Worm (Caenorhabditis elegans) whole organism, L1 larva: ENCODE measurements around the gene bar-1.

Source experiments
- F16B12.6 ChIP-seq: fragments of 150-350 bp; optimal IDR thresholded peaks from 2 replicates; lab custom pipeline; 2014; ENCODE audit warnings: missing biosample characterization, missing genetic modification characterization
- Y116A8C.19 ChIP-seq: sonication (generic microtip); optimal IDR thresholded peaks from 2 replicates; lab custom pipeline; 2016; ENCODE audit warnings: missing compliant biosample characterization, missing genetic modification characterization, borderline replicate concordance
- alr-1 ChIP-seq: fragments of 200-800 bp; sonication (Bioruptor generic); optimal IDR thresholded peaks from 2 replicates; lab custom pipeline; 2018; ENCODE audit warnings: borderline replicate concordance, mild to moderate bottlenecking, missing genetic modification characterization, missing compliant biosample characterization
- ama-1 ChIP-seq: fragments of 150-350 bp; optimal IDR thresholded peaks from 2 replicates; lab custom pipeline; 2014
- blmp-1 ChIP-seq: fragments of 150-350 bp; optimal IDR thresholded peaks from 2 replicates; lab custom pipeline; 2014; ENCODE audit warnings: missing biosample characterization, missing genetic modification characterization
- ceh-63 ChIP-seq: fragments of 200-800 bp; sonication (Bioruptor generic); optimal IDR thresholded peaks from 2 replicates; lab custom pipeline; 2018; ENCODE audit warnings: mild to moderate bottlenecking, missing genetic modification characterization, missing compliant biosample characterization
- ceh-8 ChIP-seq: fragments of 200-800 bp; sonication (Bioruptor generic); optimal IDR thresholded peaks from 2 replicates; lab custom pipeline; 2018; ENCODE audit warnings: mild to moderate bottlenecking, missing genetic modification characterization, moderate library complexity, missing compliant biosample characterization
- ceh-88 ChIP-seq: fragments of 200-800 bp; sonication (Bioruptor generic); IDR thresholded peaks from 2 replicates; pipeline ENCODE4 v1.3.6; 2022; ENCODE audit warnings: missing genetic modification characterization, missing compliant biosample characterization
- ceh-90 ChIP-seq: sonication (generic microtip); optimal IDR thresholded peaks from 2 replicates; lab custom pipeline; 2016; ENCODE audit warnings: missing genetic modification characterization, missing compliant biosample characterization
- dpl-1 ChIP-seq, 3 experiments: fragments of 150-350 bp in 2 of 3; sonication (generic microtip) in 1 of 3; optimal IDR thresholded peaks; 2 replicates each; lab custom pipeline; 2014 to 2017; ENCODE audit warnings: missing biosample characterization in 3 of 3, missing genetic modification characterization in 3 of 3, missing genetic modification reagents in 3 of 3
- dsc-1 ChIP-seq: sonication (generic microtip); optimal IDR thresholded peaks from 2 replicates; lab custom pipeline; 2016; ENCODE audit warnings: mild to moderate bottlenecking, missing genetic modification characterization, missing compliant biosample characterization
- efl-1 ChIP-seq, 4 experiments: fragments of 150-350 bp; optimal IDR thresholded peaks in 3 of 4; peaks in 1 of 4; 1 replicate in 1 of 4; 2 replicates in 3 of 4; lab custom pipeline; 2014; ENCODE audit warnings: missing biosample characterization in 2 of 4, missing genetic modification characterization in 2 of 4, missing genetic modification reagents in 2 of 4
- efl-3 ChIP-seq: fragments of 200-800 bp; sonication (Bioruptor generic); optimal IDR thresholded peaks from 2 replicates; lab custom pipeline; 2018; ENCODE audit warnings: mild to moderate bottlenecking, missing genetic modification characterization, missing compliant biosample characterization
- elt-3 ChIP-seq, 6 experiments: fragments of 150-350 bp in 1 of 6; sonication (generic microtip); optimal IDR thresholded peaks; 2 replicates each; lab custom pipeline; 2017 to 2018; ENCODE audit warnings: missing biosample characterization in 6 of 6, missing genetic modification characterization in 6 of 6, inconsistent platforms in 1 of 6
- fkh-10 ChIP-seq: sonication (generic microtip); optimal IDR thresholded peaks from 2 replicates; lab custom pipeline; 2017; ENCODE audit warnings: missing biosample characterization, missing genetic modification reagents, missing genetic modification characterization
- fkh-4 ChIP-seq: sonication (generic microtip); optimal IDR thresholded peaks from 2 replicates; lab custom pipeline; 2016; ENCODE audit warnings: missing compliant biosample characterization, missing genetic modification characterization, borderline replicate concordance
- fkh-8 ChIP-seq: sonication (generic microtip); optimal IDR thresholded peaks from 2 replicates; lab custom pipeline; 2016; ENCODE audit warnings: mild to moderate bottlenecking, missing genetic modification characterization, missing compliant biosample characterization
- fos-1 ChIP-seq: fragments of 150-350 bp; optimal IDR thresholded peaks from 2 replicates; lab custom pipeline; 2014; ENCODE audit warnings: missing biosample characterization, missing genetic modification characterization
- grh-1 ChIP-seq: fragments of 200-800 bp; sonication (Bioruptor generic); IDR thresholded peaks from 2 replicates; pipeline ENCODE4 v1.3.6; 2022; ENCODE audit warnings: missing genetic modification reagents, missing genetic modification characterization, missing compliant biosample characterization
- hlh-4 ChIP-seq: sonication (generic microtip); optimal IDR thresholded peaks from 2 replicates; lab custom pipeline; 2016; ENCODE audit warnings: mild to moderate bottlenecking, missing genetic modification characterization, missing compliant biosample characterization
- irx-1 ChIP-seq: sonication (generic microtip); optimal IDR thresholded peaks from 2 replicates; lab custom pipeline; 2016; ENCODE audit warnings: missing genetic modification characterization, missing compliant biosample characterization
- isw-1 ChIP-seq: fragments of 200-800 bp; sonication (Bioruptor generic); IDR thresholded peaks from 2 replicates; pipeline ENCODE4 v1.3.6; 2022; ENCODE audit warnings: missing genetic modification characterization, missing compliant biosample characterization
- lin-39 ChIP-seq: fragments of 150-350 bp; optimal IDR thresholded peaks from 2 replicates; lab custom pipeline; 2014; ENCODE audit warnings: missing biosample characterization, missing genetic modification reagents, missing genetic modification characterization
- lir-3 ChIP-seq: sonication (generic microtip); optimal IDR thresholded peaks from 2 replicates; lab custom pipeline; 2016; ENCODE audit warnings: mild to moderate bottlenecking, missing genetic modification characterization, moderate library complexity, missing compliant biosample characterization; ENCODE audit not compliant: poor library complexity
- mep-1 ChIP-seq: fragments of 150-350 bp; optimal IDR thresholded peaks from 2 replicates; lab custom pipeline; 2014; ENCODE audit warnings: missing biosample characterization, missing genetic modification characterization
- nhr-11 ChIP-seq: fragments of 150-350 bp; optimal IDR thresholded peaks from 2 replicates; lab custom pipeline; 2014; ENCODE audit warnings: missing biosample characterization, missing genetic modification characterization
- nhr-12 ChIP-seq: sonication (generic microtip); optimal IDR thresholded peaks from 2 replicates; lab custom pipeline; 2017; ENCODE audit warnings: missing biosample characterization, missing genetic modification characterization
- nhr-19 ChIP-seq: fragments of 200-800 bp; sonication (Bioruptor generic); conservative IDR thresholded peaks from 2 replicates; pipeline ENCODE4 v1.3.6; 2022; ENCODE audit warnings: missing genetic modification characterization, missing compliant biosample characterization
- nhr-20 ChIP-seq: sonication (generic microtip); optimal IDR thresholded peaks from 2 replicates; lab custom pipeline; 2016; ENCODE audit warnings: mild to moderate bottlenecking, missing genetic modification characterization, missing compliant biosample characterization
- nhr-237 ChIP-seq: fragments of 150-350 bp; optimal IDR thresholded peaks from 2 replicates; lab custom pipeline; 2014; ENCODE audit warnings: missing biosample characterization, missing genetic modification characterization
- nhr-28 ChIP-seq: fragments of 150-350 bp; optimal IDR thresholded peaks from 2 replicates; lab custom pipeline; 2014; ENCODE audit warnings: missing biosample characterization, missing genetic modification characterization
- nhr-47 ChIP-seq: sonication (generic microtip); optimal IDR thresholded peaks from 2 replicates; lab custom pipeline; 2016; ENCODE audit warnings: mild to moderate bottlenecking, missing genetic modification characterization, moderate library complexity, missing compliant biosample characterization
- nhr-76 ChIP-seq: sonication (generic microtip); optimal IDR thresholded peaks from 2 replicates; lab custom pipeline; 2017; ENCODE audit warnings: missing biosample characterization, missing genetic modification characterization
- nhr-77 ChIP-seq: fragments of 150-350 bp; optimal IDR thresholded peaks from 2 replicates; lab custom pipeline; 2014; ENCODE audit warnings: missing biosample characterization, missing genetic modification characterization
- nhr-84 ChIP-seq: sonication (generic microtip); optimal IDR thresholded peaks from 2 replicates; lab custom pipeline; 2017; ENCODE audit warnings: missing biosample characterization, missing genetic modification characterization
- nhr-85 ChIP-seq: sonication (generic microtip); peaks from one replicate; lab custom pipeline; 2016; ENCODE audit warnings: missing genetic modification characterization, inconsistent platforms, missing compliant biosample characterization
- nhr-90 ChIP-seq: sonication (generic microtip); optimal IDR thresholded peaks from 2 replicates; lab custom pipeline; 2016; ENCODE audit warnings: mild to moderate bottlenecking, missing genetic modification characterization, missing compliant biosample characterization; ENCODE audit not compliant: poor library complexity
- pqm-1 ChIP-seq: sonication (generic microtip); optimal IDR thresholded peaks from 3 replicates; lab custom pipeline; 2017; ENCODE audit warnings: missing biosample characterization, missing genetic modification characterization
- rnt-1 ChIP-seq: sonication (generic microtip); optimal IDR thresholded peaks from 2 replicates; lab custom pipeline; 2016; ENCODE audit warnings: mild to moderate bottlenecking, missing genetic modification characterization, moderate library complexity, missing compliant biosample characterization
- snpc-4 ChIP-seq: fragments of 150-350 bp; optimal IDR thresholded peaks from 2 replicates; lab custom pipeline; 2014; ENCODE audit warnings: missing biosample characterization, missing genetic modification characterization
- sox-4 ChIP-seq: sonication (generic microtip); optimal IDR thresholded peaks from 2 replicates; lab custom pipeline; 2016; ENCODE audit warnings: missing genetic modification characterization, missing compliant biosample characterization
- sptf-1 ChIP-seq: fragments of 150-350 bp; optimal IDR thresholded peaks from 2 replicates; lab custom pipeline; 2014; ENCODE audit warnings: missing biosample characterization, missing genetic modification characterization
- sup-37 ChIP-seq: fragments of 200-800 bp; sonication (Bioruptor generic); optimal IDR thresholded peaks from 2 replicates; lab custom pipeline; 2018; ENCODE audit warnings: mild to moderate bottlenecking, missing genetic modification characterization, missing compliant biosample characterization
- swsn-7 ChIP-seq: sonication (generic microtip); optimal IDR thresholded peaks from 2 replicates; lab custom pipeline; 2016; ENCODE audit warnings: missing genetic modification characterization, missing compliant biosample characterization
- unc-130 ChIP-seq: fragments of 150-350 bp; optimal IDR thresholded peaks from 2 replicates; lab custom pipeline; 2017; ENCODE audit warnings: missing biosample characterization, missing genetic modification characterization, inconsistent platforms
- unc-30 ChIP-seq: sonication (generic microtip); optimal IDR thresholded peaks from 2 replicates; lab custom pipeline; 2017; ENCODE audit warnings: missing biosample characterization, missing genetic modification characterization
- unc-62 ChIP-seq: fragments of 150-350 bp; optimal IDR thresholded peaks from 2 replicates; lab custom pipeline; 2014; ENCODE audit warnings: missing biosample characterization, missing genetic modification reagents, missing genetic modification characterization
- unc-86 ChIP-seq: sonication (generic microtip); optimal IDR thresholded peaks from 2 replicates; lab custom pipeline; 2016; ENCODE audit warnings: missing genetic modification characterization, missing compliant biosample characterization
- unc-98 ChIP-seq: fragments of 200-800 bp; sonication (Bioruptor generic); IDR thresholded peaks from 2 replicates; pipeline ENCODE4 v1.3.6; 2022; ENCODE audit warnings: missing genetic modification characterization, missing compliant biosample characterization
- xbp-1 ChIP-seq: sonication (generic microtip); optimal IDR thresholded peaks from 2 replicates; lab custom pipeline; 2016; ENCODE audit warnings: missing genetic modification characterization, missing compliant biosample characterization
- zag-1 ChIP-seq: fragments of 150-350 bp; optimal IDR thresholded peaks from 2 replicates; lab custom pipeline; 2014; ENCODE audit warnings: missing biosample characterization, missing genetic modification characterization
- zip-4 ChIP-seq: fragments of 200-800 bp; sonication (Bioruptor generic); optimal IDR thresholded peaks from 2 replicates; lab custom pipeline; 2018; ENCODE audit warnings: mild to moderate bottlenecking, missing genetic modification characterization, moderate library complexity, missing compliant biosample characterization
- ztf-11 ChIP-seq, 2 experiments: sonication (generic microtip); optimal IDR thresholded peaks; 2 replicates each; lab custom pipeline; 2016 to 2017; ENCODE audit warnings: missing genetic modification characterization in 2 of 2, missing biosample characterization in 1 of 2, missing compliant biosample characterization in 1 of 2

bar-1 gene

DNA sequence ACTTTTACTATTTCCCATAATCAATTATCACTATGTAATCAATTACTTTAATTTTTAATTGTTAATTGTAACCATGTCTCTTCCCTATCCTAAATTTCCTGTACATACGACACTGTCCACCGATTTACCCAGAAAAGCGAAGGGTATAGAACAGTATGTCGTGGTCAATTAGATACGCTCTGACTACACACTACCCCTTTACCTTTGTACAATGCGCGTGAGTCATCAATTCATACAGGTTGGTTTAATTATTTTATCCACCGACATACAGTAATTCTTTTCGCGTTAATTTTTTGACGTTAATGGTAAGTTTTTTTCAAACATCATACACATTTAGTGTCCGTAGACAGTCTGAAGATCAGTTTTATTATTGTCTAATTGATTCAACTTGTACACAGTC, 11.2 kb upstream of the bar-1 start (continued):
- TF ChIP-seq nhr-28 (tag; lab: Kevin White, UChicago), result no peak
- peak; percentile 46 for TF ChIP-seq snpc-4 (tag; lab: Kevin White, UChicago)
- peak; percentile 86 for TF ChIP-seq nhr-11 (tag; lab: Kevin White, UChicago)
- TF ChIP-seq isw-1, result peak; percentile 40; the same call in 1 of the 2 replicates
- peak; percentile 89 for TF ChIP-seq grh-1 (GFP tag; lab: Robert Waterston, UW)
- no peak for TF ChIP-seq nhr-84
- TF ChIP-seq zag-1 (tag; lab: Kevin White, UChicago), result no peak
- peak; percentile 89 for TF ChIP-seq mep-1 (tag; lab: Kevin White, UChicago)
- no peak for TF ChIP-seq Y116A8C.19 (tag; lab: Kevin White, UChicago)
- TF ChIP-seq nhr-47 (tag; lab: Kevin White, UChicago), result peak; percentile 94
- TF ChIP-seq fkh-10 (GFP tag; lab: Kevin White, UChicago), result no peak
- peak; percentile 44 for TF ChIP-seq blmp-1 (tag; lab: Kevin White, UChicago)
- TF ChIP-seq efl-1 (optimal IDR thresholded peaks at IDR 0.05; lab: Kevin White, UChicago), result peak; percentile 66 to 70
- TF ChIP-seq efl-1 (GFP tag; optimal IDR thresholded peaks at IDR 0.05 in 1 of 2; lab: Kevin White, UChicago), result peak in 1 of 2 experiments; percentile 92
- peak; percentile 17 for TF ChIP-seq pqm-1 (tag; lab: Kevin White, UChicago)
- peak; percentile 54 for TF ChIP-seq unc-130 (tag; lab: Kevin White, UChicago)
- TF ChIP-seq unc-62 (GFP tag; lab: Kevin White, UChicago), result no peak
- peak; percentile 99 for TF ChIP-seq nhr-90
- TF ChIP-seq ztf-11 (tag; optimal IDR thresholded peaks at IDR 0.05; lab: Kevin White, UChicago), result peak in 1 of 2 experiments; percentile 80
- no peak for TF ChIP-seq ceh-90 (tag; lab: Kevin White, UChicago)
- TF ChIP-seq ama-1, result no peak
- no peak for TF ChIP-seq nhr-76 (tag; lab: Kevin White, UChicago)
- TF ChIP-seq unc-30 (tag; lab: Kevin White, UChicago), result no peak
- no peak for TF ChIP-seq ceh-63 (GFP tag; lab: Kevin White, UChicago)
- TF ChIP-seq dsc-1, result peak; percentile 69
- TF ChIP-seq zip-4 (GFP tag; lab: Kevin White, UChicago), result peak; percentile 79
- TF ChIP-seq fos-1, result peak; percentile 89
- peak; percentile 76 for TF ChIP-seq rnt-1 (tag; lab: Kevin White, UChicago)
- TF ChIP-seq unc-98, result no peak
- TF ChIP-seq F16B12.6 (tag; lab: Kevin White, UChicago), result no peak
- no peak for TF ChIP-seq fkh-4 (tag; lab: Kevin White, UChicago)
- peak; percentile 75 for TF ChIP-seq irx-1 (tag; lab: Kevin White, UChicago)
- peak; percentile 65 for TF ChIP-seq sup-37 (GFP tag; lab: Kevin White, UChicago)
- TF ChIP-seq nhr-77 (tag; lab: Kevin White, UChicago), result peak; percentile 94
- TF ChIP-seq dpl-1 (GFP tag; optimal IDR thresholded peaks at IDR 0.05; lab: Kevin White, UChicago), result peak; percentile 11 to 41 (median 36)
- TF ChIP-seq lin-39 (tag; lab: Kevin White, UChicago), result peak; percentile 53
- peak; percentile 69 for TF ChIP-seq ceh-8 (GFP tag; lab: Kevin White, UChicago)
- peak; percentile 95 for TF ChIP-seq nhr-20 (tag; lab: Kevin White, UChicago)
- peak; percentile 89 for TF ChIP-seq nhr-19
- peak; percentile 61 for TF ChIP-seq efl-3
- peak; percentile 48 for TF ChIP-seq sox-4 (tag; lab: Kevin White, UChicago)
- peak; percentile 81 for TF ChIP-seq swsn-7 (tag; lab: Kevin White, UChicago)
- TF ChIP-seq nhr-85 (tag; lab: Kevin White, UChicago), result peak; percentile 96
- TF ChIP-seq sptf-1, result no peak
- TF ChIP-seq lir-3 (tag; lab: Kevin White, UChicago), result peak; percentile 66
- TF ChIP-seq hlh-4 (tag; lab: Kevin White, UChicago), result peak; percentile 41
- peak; percentile 94 for TF ChIP-seq xbp-1 (tag; lab: Kevin White, UChicago)
- no peak for TF ChIP-seq nhr-12 (tag; lab: Kevin White, UChicago)
- TF ChIP-seq elt-3 (tag; optimal IDR thresholded peaks at IDR 0.05; lab: Kevin White, UChicago), result peak in 5 of 6 experiments; percentile 17 to 98 (median 85)
- TF ChIP-seq fkh-8, result no peak
- TF ChIP-seq nhr-237 (tag; lab: Kevin White, UChicago), result peak; percentile 86
- no peak for TF ChIP-seq alr-1 (tag; lab: Kevin White, UChicago)
- no peak for TF ChIP-seq unc-86
- TF ChIP-seq ceh-88 (GFP tag; lab: Robert Waterston, UW), result peak; percentile 87
